Worm (Caenorhabditis elegans) whole organism, midembryonic: ENCODE measurements around the gene tbc-9.
"Not testable (repeated sequence)": the region's sequence is repeated elsewhere in the genome, so short reads cannot be mapped to it uniquely, and the experiment has no call there.

ENCODE experiments used
- T22C8.4 ChIP-seq: fragments of 200-800 bp; sonication (Bioruptor generic); IDR thresholded peaks from 2 replicates; pipeline ENCODE4 v1.3.6; 2022; ENCODE audit warnings: missing genetic modification characterization, missing compliant biosample characterization
- cog-1 ChIP-seq: sonication (generic microtip); optimal IDR thresholded peaks from 2 replicates; lab custom pipeline; 2016; ENCODE audit warnings: missing genetic modification characterization, missing compliant biosample characterization
- flt-1 ChIP-seq: fragments of 200-800 bp; sonication (Bioruptor generic); IDR thresholded peaks from 2 replicates; pipeline ENCODE4 v1.3.6; 2022; ENCODE audit warnings: missing genetic modification characterization, missing compliant biosample characterization
- klf-2 ChIP-seq: fragments of 200-800 bp; sonication (Bioruptor generic); conservative IDR thresholded peaks from 2 replicates; pipeline ENCODE4 v1.3.6; 2022; ENCODE audit warnings: missing genetic modification reagents, missing genetic modification characterization, missing compliant biosample characterization
- ref-1 ChIP-seq: fragments of 200-800 bp; sonication (Bioruptor generic); conservative IDR thresholded peaks from 2 replicates; pipeline ENCODE4 v1.3.6; 2022; ENCODE audit warnings: missing genetic modification reagents, missing genetic modification characterization, missing compliant biosample characterization
- tab-1 ChIP-seq: fragments of 200-800 bp; sonication (Bioruptor generic); IDR thresholded peaks from 2 replicates; pipeline ENCODE4 v1.3.6; 2022; ENCODE audit warnings: missing genetic modification characterization, missing compliant biosample characterization
- ztf-23 ChIP-seq: fragments of 200-800 bp; sonication (Bioruptor generic); IDR thresholded peaks from 2 replicates; pipeline ENCODE4 v1.3.6; 2022; ENCODE audit warnings: missing genetic modification reagents, missing genetic modification characterization, missing compliant biosample characterization
- ztf-29 ChIP-seq: fragments of 200-800 bp; sonication (Bioruptor generic); IDR thresholded peaks from 2 replicates; pipeline ENCODE4 v1.3.6; 2022; ENCODE audit warnings: missing genetic modification reagents, missing genetic modification characterization, missing compliant biosample characterization

- TF ChIP-seq cog-1 (tag; lab: Kevin White, UChicago); ztf-29 (GFP tag; lab: Robert Waterston, UW); T22C8.4; ref-1 (GFP tag; lab: Robert Waterston, UW); ztf-23 (GFP tag; lab: Robert Waterston, UW); klf-2 (GFP tag; lab: Robert Waterston, UW); tab-1 (GFP tag; lab: Robert Waterston, UW): not testable (repeated sequence)
- 0 out of 2 replicates have a peak, but pooled peaks have one; percentile 5 for TF ChIP-seq flt-1 (GFP tag; lab: Robert Waterston, UW)
Measured at ce11 chrIV:13464620-13465019, 38.0 kb downstream of the tbc-9 start.
